Worm (Caenorhabditis elegans) whole organism, L1 larva: Measurements from ENCODE around the gene C14E2.4.

Experiments
- aly-2 ChIP-seq: fragments of 150-350 bp; optimal IDR thresholded peaks from 2 replicates; lab custom pipeline; 2014; ENCODE audit warnings: missing biosample characterization, missing genetic modification characterization
- ama-1 ChIP-seq: fragments of 150-350 bp; optimal IDR thresholded peaks from 2 replicates; lab custom pipeline; 2014
- fos-1 ChIP-seq: fragments of 150-350 bp; optimal IDR thresholded peaks from 2 replicates; lab custom pipeline; 2014; ENCODE audit warnings: missing biosample characterization, missing genetic modification characterization
- lin-39 ChIP-seq: fragments of 150-350 bp; optimal IDR thresholded peaks from 2 replicates; lab custom pipeline; 2014; ENCODE audit warnings: missing biosample characterization, missing genetic modification reagents, missing genetic modification characterization
- nhr-11 ChIP-seq: fragments of 150-350 bp; optimal IDR thresholded peaks from 2 replicates; lab custom pipeline; 2014; ENCODE audit warnings: missing biosample characterization, missing genetic modification characterization
- nhr-237 ChIP-seq: fragments of 150-350 bp; optimal IDR thresholded peaks from 2 replicates; lab custom pipeline; 2014; ENCODE audit warnings: missing biosample characterization, missing genetic modification characterization
- nhr-76 ChIP-seq: sonication (generic microtip); optimal IDR thresholded peaks from 2 replicates; lab custom pipeline; 2017; ENCODE audit warnings: missing biosample characterization, missing genetic modification characterization
- nhr-77 ChIP-seq: fragments of 150-350 bp; optimal IDR thresholded peaks from 2 replicates; lab custom pipeline; 2014; ENCODE audit warnings: missing biosample characterization, missing genetic modification characterization
- snpc-4 ChIP-seq: fragments of 150-350 bp; optimal IDR thresholded peaks from 2 replicates; lab custom pipeline; 2014; ENCODE audit warnings: missing biosample characterization, missing genetic modification characterization

DNA sequence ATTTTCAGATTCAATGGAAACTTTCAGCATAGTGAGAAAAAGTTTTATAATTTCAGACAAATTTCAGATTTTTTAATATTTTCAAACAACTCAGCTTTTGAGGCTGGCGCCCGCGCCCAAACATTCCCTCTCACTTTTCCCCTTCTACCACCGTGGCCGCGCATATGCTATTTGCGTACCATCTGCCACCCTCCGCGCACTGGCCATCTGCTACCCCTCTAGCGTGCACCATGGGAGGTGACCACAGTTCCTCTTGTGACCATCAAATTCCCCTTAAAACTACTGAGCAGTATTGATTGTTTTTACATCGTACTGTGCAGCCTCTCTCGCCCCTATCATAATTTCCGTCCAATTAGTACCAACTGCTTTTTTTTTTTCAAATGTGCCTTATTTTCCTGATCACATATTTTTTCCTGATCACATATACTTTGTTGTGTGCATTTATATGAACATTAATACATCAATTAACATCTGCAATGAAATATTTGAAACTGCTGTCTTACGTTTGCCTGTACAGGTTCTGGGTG is 20.1 kb downstream of the C14E2.4 start, which contains the start of gene C14E2.11:
- TF ChIP-seq nhr-237 (tag; lab: Kevin White, UChicago) (no peak), fos-1 (tag; lab: Kevin White, UChicago) (no peak), lin-39 (tag; lab: Kevin White, UChicago) (no peak), nhr-76 (tag; lab: Kevin White, UChicago) (no peak), snpc-4 (tag; lab: Kevin White, UChicago) (no peak), nhr-11 (tag; lab: Kevin White, UChicago) (no peak), nhr-77 (tag; lab: Kevin White, UChicago) (no peak), ama-1 (no peak), aly-2 (tag; lab: Kevin White, UChicago) (no peak)
